Fruit fly (Drosophila melanogaster): ENCODE data around the gene CG31266.
A peak's percentile ranks its signal among the peaks of the same experiment; 100 is the strongest.

- TF ChIP-seq HLH106 (tag; optimal IDR thresholded peaks at IDR 0.05) (peak; percentile 77), Mio (GFP tag; optimal IDR thresholded peaks at IDR 0.05) (no peak), Sp1 (GFP tag; optimal IDR thresholded peaks at IDR 0.05) (peak; percentile 72), fru (GFP tag; optimal IDR thresholded peaks at IDR 0.05) (peak; percentile 64), Hr78 (GFP tag; optimal IDR thresholded peaks at IDR 0.05) (no peak), Hr83 (GFP tag; optimal IDR thresholded peaks at IDR 0.05; ENCODE audit: poor library complexity, severe bottlenecking) (no peak), Hnf4 (GFP tag; optimal IDR thresholded peaks at IDR 0.05) (peak; percentile 22), psq (GFP tag; optimal IDR thresholded peaks at IDR 0.05) (peak; percentile 84), jim (GFP tag; optimal IDR thresholded peaks at IDR 0.05) (no peak), CG32264 (GFP tag; optimal IDR thresholded peaks at IDR 0.05) (no peak), OdsH (GFP tag; optimal IDR thresholded peaks at IDR 0.05) (peak; percentile 71), Myc (optimal IDR thresholded peaks at IDR 0.05) (no peak), ey (GFP tag; optimal IDR thresholded peaks at IDR 0.05) (peak; percentile 65), Dif (GFP tag; optimal IDR thresholded peaks at IDR 0.05; ENCODE audit: partially characterized antibody) (no peak)
Observed at dm6 chr3R:17117607-17118327, 14.7 kb upstream of the CG31266 start.

All from whole organism, wandering third instar larva.